Fruit fly (Drosophila melanogaster): ENCODE results near the gene CanA1.

The CanA1 gene

dm6 chr3R:31064653-31065322, 25.6 kb downstream of the CanA1 start, which contains the start of gene Sox100B:
Sox100B (plus strand) TSS chr3R:31065253.
- TF ChIP-seq Chrac-16 (GFP tag; optimal IDR thresholded peaks at IDR 0.05) (peak; percentile 64), H2.0 (GFP tag; IDR thresholded peaks at IDR 0.05) (peak; percentile 18; the same call in 1 of the 2 replicates), oc (tag; optimal IDR thresholded peaks at IDR 0.05) (peak; percentile 20), seq (GFP tag; IDR thresholded peaks at IDR 0.05) (no peak), Rfx (GFP tag; IDR thresholded peaks at IDR 0.05) (no peak; the same call in 1 of the 2 replicates), CG14441 (GFP tag; IDR thresholded peaks at IDR 0.05) (peak; percentile 61), vvl (GFP tag; IDR thresholded peaks at IDR 0.05) (peak; percentile 89), CG11085 (GFP tag; IDR thresholded peaks at IDR 0.05) (0 out of 2 replicates have a peak, but pooled peaks have one; percentile 37), dan (GFP tag; IDR thresholded peaks at IDR 0.05) (peak; percentile 74), lab (GFP tag; optimal IDR thresholded peaks at IDR 0.05) (peak; percentile 15), CG31388 (GFP tag; optimal IDR thresholded peaks at IDR 0.05) (peak; percentile 5), CG17568 (GFP tag; optimal IDR thresholded peaks at IDR 0.05) (peak; percentile 40), CG16815 (GFP tag; optimal IDR thresholded peaks at IDR 0.05) (peak; percentile 76), HLH3B (GFP tag; IDR thresholded peaks at IDR 0.05) (peak; percentile 63), CG2116 (GFP tag; optimal IDR thresholded peaks at IDR 0.05) (peak; percentile 19), lmd (GFP tag; IDR thresholded peaks at IDR 0.05) (peak; percentile 70), CG4617 (GFP tag; optimal IDR thresholded peaks at IDR 0.05; ENCODE audit: borderline replicate concordance) (peak; percentile 20), CG9932 (GFP tag; IDR thresholded peaks at IDR 0.05) (0 out of 2 replicates have a peak, but pooled peaks have one; percentile 13), stc (GFP tag; IDR thresholded peaks at IDR 0.05) (0 out of 2 replicates have a peak, but pooled peaks have one; percentile 54), HmgZ (tag; optimal IDR thresholded peaks at IDR 0.05) (no peak), CG12155 (GFP tag; optimal IDR thresholded peaks at IDR 0.05) (peak; percentile 37), Gsc (GFP tag; IDR thresholded peaks at IDR 0.05) (peak; percentile 48; the same call in 1 of the 2 replicates), Ssrp (tag; optimal IDR thresholded peaks at IDR 0.05) (peak; percentile 81), ato (GFP tag; IDR thresholded peaks at IDR 0.05; ENCODE audit: partially characterized antibody) (no peak), HLH54F (GFP tag; optimal IDR thresholded peaks at IDR 0.05) (no peak), CG2712 (tag; optimal IDR thresholded peaks at IDR 0.05) (peak; percentile 89), Deaf1 (tag; optimal IDR thresholded peaks at IDR 0.05) (peak; percentile 86), CG6272 (GFP tag; IDR thresholded peaks at IDR 0.05) (peak; percentile 60; the same call in 1 of the 2 replicates), sc (optimal IDR thresholded peaks at IDR 0.05) (no peak), sc (GFP tag; optimal IDR thresholded peaks at IDR 0.05) (peak; percentile 54), HLHmδ (GFP tag; optimal IDR thresholded peaks at IDR 0.05) (no peak), br (optimal IDR thresholded peaks at IDR 0.05) (no peak), Sry-δ (GFP tag; optimal IDR thresholded peaks at IDR 0.05) (no peak), CG7357 (GFP tag; IDR thresholded peaks at IDR 0.05) (peak; percentile 57; the same call in 1 of the 3 replicates), CG7745 (tag; optimal IDR thresholded peaks at IDR 0.05) (no peak), gce (GFP tag; IDR thresholded peaks at IDR 0.05) (0 out of 3 replicates have a peak, but pooled peaks have one; percentile 34), tgo (GFP tag; IDR thresholded peaks at IDR 0.05) (peak; percentile 63; the same call in 2 of the 3 replicates), CG13424 (tag; optimal IDR thresholded peaks at IDR 0.05) (peak; percentile 74), Camta (GFP tag; optimal IDR thresholded peaks at IDR 0.05) (peak; percentile 18), Sox102F (GFP tag; optimal IDR thresholded peaks at IDR 0.05) (peak; percentile 66), CG6689 (GFP tag; IDR thresholded peaks at IDR 0.05) (peak; percentile 78), Vsx1 (GFP tag; optimal IDR thresholded peaks at IDR 0.05) (peak; percentile 6), CG2678 (tag; optimal IDR thresholded peaks at IDR 0.05) (peak; percentile 71), onecut (GFP tag; IDR thresholded peaks at IDR 0.05) (peak; percentile 43; the same call in 1 of the 2 replicates), CG12104 (GFP tag; optimal IDR thresholded peaks at IDR 0.05) (peak; percentile 32), unpg (GFP tag; optimal IDR thresholded peaks at IDR 0.05) (peak; percentile 72), grau (tag; optimal IDR thresholded peaks at IDR 0.05) (peak; percentile 73), Bdp1 (GFP tag; optimal IDR thresholded peaks at IDR 0.05) (no peak), CG3407 (GFP tag; optimal IDR thresholded peaks at IDR 0.05) (peak; percentile 41), CG3726 (GFP tag; IDR thresholded peaks at IDR 0.05) (no peak)

Measured in whole organism, embryonic.